Worm (Caenorhabditis elegans): ENCODE measurements around the gene fbxc-24.

- TF ChIP-seq snpc-3.4 (tag; optimal IDR thresholded peaks at IDR 0.05) (no peak), gei-17 (GFP tag; optimal IDR thresholded peaks at IDR 0.05) (no peak), dpl-1 (GFP tag; optimal IDR thresholded peaks at IDR 0.05) (no peak), B0336.3 (GFP tag; IDR thresholded peaks at IDR 0.05) (no peak), zfh-2 (GFP tag; conservative IDR thresholded peaks at IDR 0.05) (no peak), dpff-1 (tag; optimal IDR thresholded peaks at IDR 0.05) (no peak), Y56A3A.18 (GFP tag; IDR thresholded peaks at IDR 0.05) (no peak), unc-62 (GFP tag; optimal IDR thresholded peaks at IDR 0.05) (no peak)
These were observed 7.9 kb upstream of the fbxc-24 start, which contains the start of gene fbxc-30 for ce11 chrII:917324-917723.
